Fruit fly (Drosophila melanogaster) whole organism, embryonic: ENCODE data around the gene unc-119.

Experiments used
- B-H2 ChIP-seq: fragments of 200-800 bp; sonication (Bioruptor generic); optimal IDR thresholded peaks from 2 replicates; lab custom pipeline; 2018; ENCODE audit warnings: missing biosample characterization, mild to moderate bottlenecking, missing genetic modification characterization
- BEAF-32 ChIP-seq: fragments of 200-800 bp; sonication (Bioruptor generic); optimal IDR thresholded peaks from 3 replicates; lab custom pipeline; 2017; ENCODE audit warnings: missing biosample characterization, missing genetic modification characterization, mild to moderate bottlenecking, moderate library complexity, missing genetic modification reagents
- CG10565 ChIP-seq: fragments of 200-800 bp; sonication (Bioruptor generic); optimal IDR thresholded peaks from 3 replicates; lab custom pipeline; 2016; ENCODE audit warnings: missing biosample characterization, mild to moderate bottlenecking, missing genetic modification characterization
- CG12155 ChIP-seq: fragments of 200-800 bp; sonication (Bioruptor generic); optimal IDR thresholded peaks from 3 replicates; lab custom pipeline; 2016; ENCODE audit warnings: missing biosample characterization, missing genetic modification characterization
- CG12236 ChIP-seq: fragments of 200-800 bp; sonication (Bioruptor generic); optimal IDR thresholded peaks from 2 replicates; lab custom pipeline; 2016; ENCODE audit warnings: missing biosample characterization, missing genetic modification characterization
- CG13775 ChIP-seq: fragments of 200-800 bp; sonication (Bioruptor generic); optimal IDR thresholded peaks from 3 replicates; lab custom pipeline; 2017; ENCODE audit warnings: missing biosample characterization, mild to moderate bottlenecking, missing genetic modification characterization
- CG17361 ChIP-seq: fragments of 200-800 bp; sonication (Bioruptor generic); IDR thresholded peaks from 3 replicates; pipeline ENCODE4 v1.3.6; 2022; ENCODE audit warnings: missing biosample characterization, missing genetic modification characterization
- CG18764 ChIP-seq: fragments of 200-800 bp; sonication (Bioruptor generic); optimal IDR thresholded peaks from 3 replicates; lab custom pipeline; 2016; ENCODE audit warnings: missing biosample characterization, missing genetic modification characterization
- CG2678 ChIP-seq: fragments of 200-800 bp; sonication (Bioruptor generic); optimal IDR thresholded peaks from 3 replicates; lab custom pipeline; 2019; ENCODE audit warnings: missing biosample characterization, mild to moderate bottlenecking, missing genetic modification characterization, moderate library complexity
- CG31388 ChIP-seq: fragments of 200-800 bp; sonication (Bioruptor generic); optimal IDR thresholded peaks from 2 replicates; lab custom pipeline; 2016; ENCODE audit warnings: missing biosample characterization, missing genetic modification characterization
- CG3163 ChIP-seq: fragments of 200-800 bp; sonication (Bioruptor generic); optimal IDR thresholded peaks from 3 replicates; lab custom pipeline; 2016; ENCODE audit warnings: missing biosample characterization, missing genetic modification characterization
- CG34422 ChIP-seq: fragments of 200-800 bp; sonication (Bioruptor generic); IDR thresholded peaks from 3 replicates; pipeline ENCODE4 v1.3.6; 2022; ENCODE audit warnings: missing biosample characterization, missing genetic modification characterization
- CG3847 ChIP-seq: fragments of 200-800 bp; sonication (Bioruptor generic); IDR thresholded peaks from 2 replicates; pipeline ENCODE4 v1.3.6; 2022; ENCODE audit warnings: missing biosample characterization, missing genetic modification characterization
- CG4424 ChIP-seq: fragments of 200-800 bp; sonication (Bioruptor generic); optimal IDR thresholded peaks from 3 replicates; lab custom pipeline; 2016; ENCODE audit warnings: missing biosample characterization, missing genetic modification characterization
- CG5180 ChIP-seq: fragments of 200-800 bp; sonication (Bioruptor generic); optimal IDR thresholded peaks from 3 replicates; lab custom pipeline; 2017; ENCODE audit warnings: missing biosample characterization, missing genetic modification characterization, mild to moderate bottlenecking, moderate library complexity, missing genetic modification reagents
- CG6175 ChIP-seq: fragments of 200-800 bp; sonication (Bioruptor generic); IDR thresholded peaks from 3 replicates; pipeline ENCODE4 v1.3.6; 2022; ENCODE audit warnings: missing biosample characterization, missing genetic modification characterization
- CG8765 ChIP-seq: fragments of 200-800 bp; sonication (Bioruptor generic); IDR thresholded peaks from 2 replicates; pipeline ENCODE4 v1.3.6; 2022; ENCODE audit warnings: missing biosample characterization, missing genetic modification characterization
- CG9609 ChIP-seq: fragments of 200-800 bp; sonication (Bioruptor generic); optimal IDR thresholded peaks from 3 replicates; lab custom pipeline; 2016; ENCODE audit warnings: missing biosample characterization, missing genetic modification characterization
- CkIIα-i1 ChIP-seq: fragments of 200-800 bp; sonication (Bioruptor generic); IDR thresholded peaks from 2 replicates; pipeline ENCODE4 v1.3.6; 2022; ENCODE audit warnings: missing biosample characterization, missing genetic modification characterization
- H2.0 ChIP-seq: fragments of 200-800 bp; sonication (Bioruptor generic); IDR thresholded peaks from 2 replicates; pipeline ENCODE4 v1.3.6; 2022; ENCODE audit warnings: missing biosample characterization, missing genetic modification characterization
- Hmx ChIP-seq: fragments of 200-800 bp; sonication (Bioruptor generic); optimal IDR thresholded peaks from 2 replicates; lab custom pipeline; 2016; ENCODE audit warnings: missing biosample characterization, missing genetic modification characterization
- Hr3 ChIP-seq: fragments of 200-800 bp; sonication (Bioruptor generic); optimal IDR thresholded peaks from 3 replicates; lab custom pipeline; 2016; ENCODE audit warnings: missing biosample characterization, missing genetic modification characterization
- Kr ChIP-seq: fragments of 200-800 bp; sonication (Bioruptor generic); optimal IDR thresholded peaks from 2 replicates; lab custom pipeline; 2017; ENCODE audit warnings: missing biosample characterization, mild to moderate bottlenecking, missing genetic modification characterization
- MTF-1 ChIP-seq: fragments of 200-800 bp; sonication (Bioruptor generic); optimal IDR thresholded peaks from 2 replicates; lab custom pipeline; 2018; ENCODE audit warnings: missing biosample characterization, mild to moderate bottlenecking, missing genetic modification characterization, borderline replicate concordance
- NC2α ChIP-seq: fragments of 200-800 bp; sonication (Bioruptor generic); optimal IDR thresholded peaks from 2 replicates; lab custom pipeline; 2016; ENCODE audit warnings: missing biosample characterization, missing genetic modification characterization
- NFAT ChIP-seq: fragments of 200-800 bp; sonication (Bioruptor generic); IDR thresholded peaks from 2 replicates; pipeline ENCODE4 v1.3.6; 2022; ENCODE audit warnings: missing biosample characterization, missing genetic modification characterization
- Oaz ChIP-seq: fragments of 200-800 bp; sonication (Bioruptor generic); IDR thresholded peaks from 2 replicates; pipeline ENCODE4 v1.3.6; 2022; ENCODE audit warnings: missing biosample characterization, missing genetic modification characterization
- Oli ChIP-seq: fragments of 200-800 bp; sonication (Bioruptor generic); optimal IDR thresholded peaks from 2 replicates; lab custom pipeline; 2018; ENCODE audit warnings: missing biosample characterization, mild to moderate bottlenecking, missing genetic modification characterization, moderate library complexity
- Sin3A ChIP-seq: fragments of >200 bp; optimal IDR thresholded peaks from 2 replicates; lab custom pipeline; 2018
- Sry-δ ChIP-seq: fragments of 200-800 bp; sonication (Bioruptor generic); optimal IDR thresholded peaks from 2 replicates; lab custom pipeline; 2016; ENCODE audit warnings: missing biosample characterization, missing genetic modification characterization
- Usf ChIP-seq: fragments of 200-800 bp; sonication (Bioruptor generic); optimal IDR thresholded peaks from 2 replicates; lab custom pipeline; 2017; ENCODE audit warnings: missing genotype, missing biosample characterization, missing genetic modification characterization
- bowl ChIP-seq: fragments of 200-800 bp; sonication (Bioruptor generic); IDR thresholded peaks from 2 replicates; pipeline ENCODE4 v1.3.6; 2022; ENCODE audit warnings: missing biosample characterization, missing genetic modification characterization
- crc ChIP-seq: fragments of 200-800 bp; sonication (Bioruptor generic); optimal IDR thresholded peaks from 2 replicates; lab custom pipeline; 2016; ENCODE audit warnings: missing biosample characterization, missing genetic modification characterization
- exex ChIP-seq: fragments of 200-800 bp; sonication (Bioruptor generic); optimal IDR thresholded peaks from 4 replicates; lab custom pipeline; 2018; ENCODE audit warnings: missing biosample characterization, mild to moderate bottlenecking, missing genetic modification characterization, moderate library complexity
- fd3F ChIP-seq: fragments of 200-800 bp; sonication (Bioruptor generic); optimal IDR thresholded peaks from 2 replicates; lab custom pipeline; 2018; ENCODE audit warnings: missing biosample characterization, mild to moderate bottlenecking, missing genetic modification characterization, moderate library complexity
- ftz-f1 ChIP-seq: fragments of 200-800 bp; sonication (Bioruptor generic); optimal IDR thresholded peaks from 2 replicates; lab custom pipeline; 2016; ENCODE audit warnings: missing biosample characterization, missing genetic modification characterization
- grn ChIP-seq: fragments of 200-800 bp; sonication (Bioruptor generic); optimal IDR thresholded peaks from 3 replicates; lab custom pipeline; 2017; ENCODE audit warnings: missing biosample characterization, missing genetic modification characterization
- ind ChIP-seq: fragments of 200-800 bp; sonication (Bioruptor generic); optimal IDR thresholded peaks from 3 replicates; lab custom pipeline; 2016; ENCODE audit warnings: missing biosample characterization, missing genetic modification characterization
- luna ChIP-seq: fragments of 200-800 bp; sonication (Bioruptor generic); optimal IDR thresholded peaks from 2 replicates; lab custom pipeline; 2016; ENCODE audit warnings: missing biosample characterization, missing genetic modification characterization
- otp ChIP-seq: fragments of 200-800 bp; sonication (Bioruptor generic); IDR thresholded peaks from 3 replicates; pipeline ENCODE4, ENCODE4 v1.3.6; 2022; ENCODE audit warnings: missing biosample characterization, missing genetic modification characterization
- pan ChIP-seq, 4 experiments: fragments of >200 bp in 3 of 4; fragments of 200-800 bp in 1 of 4; sonication (Bioruptor generic) in 1 of 4; optimal IDR thresholded peaks in 3 of 4; IDR thresholded peaks in 1 of 4; 2 replicates each; pipeline versions ENCODE4 v1.3.6 to Lab custom; 2017 to 2022; ENCODE audit warnings: missing biosample characterization in 2 of 4, missing genetic modification characterization in 2 of 4, mixed read lengths in 1 of 4
- pzg ChIP-seq: fragments of 200-800 bp; sonication (Bioruptor generic); optimal IDR thresholded peaks from 3 replicates; lab custom pipeline; 2018; ENCODE audit warnings: missing biosample characterization, mild to moderate bottlenecking, missing genetic modification characterization, moderate library complexity
- row ChIP-seq: fragments of 200-800 bp; sonication (Bioruptor generic); IDR thresholded peaks from 3 replicates; pipeline ENCODE4 v1.3.6; 2022; ENCODE audit warnings: missing biosample characterization, missing genetic modification characterization
- sc ChIP-seq, 3 experiments: fragments of >200 bp in 2 of 3; fragments of 200-800 bp in 1 of 3; sonication (Bioruptor generic) in 1 of 3; optimal IDR thresholded peaks; 2 replicates in 2 of 3; 3 replicates in 1 of 3; lab custom pipeline; 2017; ENCODE audit warnings: mild to moderate bottlenecking in 1 of 3, missing biosample characterization in 1 of 3, missing genetic modification characterization in 1 of 3, missing genetic modification reagents in 1 of 3
- sisA ChIP-seq: fragments of 200-800 bp; sonication (Bioruptor generic); IDR thresholded peaks from 2 replicates; pipeline ENCODE4 v1.3.6; 2022; ENCODE audit warnings: missing biosample characterization, missing genetic modification characterization
- slp2 ChIP-seq: fragments of 200-800 bp; sonication (Bioruptor generic); optimal IDR thresholded peaks from 2 replicates; lab custom pipeline; 2016; ENCODE audit warnings: missing biosample characterization, missing genetic modification characterization
- stc ChIP-seq: fragments of 200-800 bp; sonication (Bioruptor generic); IDR thresholded peaks from 2 replicates; pipeline ENCODE4 v1.3.6; 2022; ENCODE audit warnings: missing biosample characterization, missing genetic modification characterization
- tin ChIP-seq: fragments of 200-800 bp; sonication (Bioruptor generic); optimal IDR thresholded peaks from 3 replicates; lab custom pipeline; 2016; ENCODE audit warnings: missing biosample characterization, missing genetic modification characterization
- twi ChIP-seq: fragments of 200-800 bp; optimal IDR thresholded peaks from 2 replicates; lab custom pipeline; 2019; ENCODE audit warnings: missing biosample characterization, mild to moderate bottlenecking, missing genetic modification characterization, moderate library complexity
- vnd ChIP-seq: fragments of 200-800 bp; sonication (Bioruptor generic); IDR thresholded peaks from 3 replicates; pipeline ENCODE4 v1.3.6; 2022; ENCODE audit warnings: missing biosample characterization, missing genetic modification characterization; ENCODE audit not compliant: partially characterized antibody
- zen ChIP-seq: fragments of 200-800 bp; sonication (Bioruptor generic); optimal IDR thresholded peaks from 3 replicates; lab custom pipeline; 2018; ENCODE audit warnings: missing biosample characterization, mild to moderate bottlenecking, missing genetic modification characterization, moderate library complexity

Gene unc-119

dm6 chrX:7324816-7325246 is 33.7 kb upstream of the unc-119 start (continued):
- TF ChIP-seq pan (optimal IDR thresholded peaks at IDR 0.05; lab: Kevin White, UChicago) (no peak), pan (GFP tag; optimal IDR thresholded peaks at IDR 0.05 in 1 of 2, IDR thresholded peaks at IDR 0.05 in 1 of 2) (peak in 1 of 2 experiments; percentile 96), ind (GFP tag; lab: Kevin White, UChicago) (peak; percentile 93), MTF-1 (GFP tag; lab: Kevin White, UChicago) (peak; percentile 95), CG4424 (GFP tag; lab: Kevin White, UChicago) (peak; percentile 96), row (GFP tag; lab: Robert Waterston, UW) (peak; percentile 98), CG13775 (GFP tag; lab: Kevin White, UChicago) (peak; percentile 92), crc (GFP tag; lab: Kevin White, UChicago) (peak; percentile 65), stc (GFP tag; lab: Robert Waterston, UW) (peak; percentile 95), exex (tag; lab: Kevin White, UChicago) (peak; percentile 80), slp2 (peak; percentile 65), CG9609 (GFP tag; lab: Kevin White, UChicago) (peak; percentile 67), CG12236 (peak; percentile 75), Hr3 (GFP tag; lab: Kevin White, UChicago) (peak; percentile 95), zen (tag; lab: Kevin White, UChicago) (peak; percentile 97), grn (GFP tag; lab: Kevin White, UChicago) (peak; percentile 76), pzg (GFP tag; lab: Kevin White, UChicago) (peak; percentile 11), sisA (GFP tag; lab: Robert Waterston, UW) (peak; percentile 94), tin (peak; percentile 95), CkIIα-i1 (GFP tag; lab: Robert Waterston, UW) (peak; percentile 82), Usf (GFP tag; lab: Kevin White, UChicago) (peak; percentile 90), twi (tag; lab: Kevin White, UChicago) (peak; percentile 96), CG8765 (GFP tag; lab: Robert Waterston, UW) (peak; percentile 94), CG31388 (GFP tag; lab: Kevin White, UChicago) (peak; percentile 83), Oaz (GFP tag; lab: Robert Waterston, UW) (peak; percentile 85), CG12155 (GFP tag; lab: Kevin White, UChicago) (peak; percentile 88), Sry-δ (GFP tag; lab: Kevin White, UChicago) (peak; percentile 28), luna (GFP tag; lab: Kevin White, UChicago) (peak; percentile 17), CG3847 (GFP tag; lab: Robert Waterston, UW) (peak; percentile 90), CG34422 (GFP tag; lab: Robert Waterston, UW) (peak; percentile 96), ftz-f1 (GFP tag; lab: Kevin White, UChicago) (peak; percentile 11), sc (optimal IDR thresholded peaks at IDR 0.05; lab: Kevin White, UChicago) (no peak), sc (GFP tag; optimal IDR thresholded peaks at IDR 0.05; lab: Kevin White, UChicago) (peak; percentile 95), vnd (GFP tag; lab: Robert Waterston, UW) (no peak), otp (GFP tag; lab: Robert Waterston, UW) (peak; percentile 96), fd3F (GFP tag; lab: Kevin White, UChicago) (peak; percentile 90), CG6175 (GFP tag; lab: Robert Waterston, UW) (peak; percentile 81), Kr (GFP tag; lab: Kevin White, UChicago) (peak; percentile 88), CG2678 (tag; lab: Kevin White, UChicago) (peak; percentile 98), CG3163 (GFP tag; lab: Kevin White, UChicago) (no peak), CG5180 (GFP tag; lab: Kevin White, UChicago) (peak; percentile 90), BEAF-32 (GFP tag; lab: Kevin White, UChicago) (no peak), NC2α (GFP tag; lab: Kevin White, UChicago) (peak; percentile 35), CG10565 (peak; percentile 80), H2.0 (GFP tag; lab: Robert Waterston, UW) (peak; percentile 95), CG18764 (GFP tag; lab: Kevin White, UChicago) (peak; percentile 91), NFAT (GFP tag; lab: Robert Waterston, UW) (peak; percentile 75; the same call in 1 of the 2 replicates), Oli (tag; lab: Kevin White, UChicago) (peak; percentile 98), Hmx (GFP tag; lab: Kevin White, UChicago) (peak; percentile 43), CG17361 (GFP tag; lab: Robert Waterston, UW) (peak; percentile 98), bowl (peak; percentile 93), Sin3A (lab: Kevin White, UChicago) (no peak), B-H2 (GFP tag; lab: Kevin White, UChicago) (peak; percentile 71)
